Worm (Caenorhabditis elegans) whole organism, early embryonic: ENCODE results near the gene fbxa-47.

Experiments used
- B0310.2 ChIP-seq: sonication (generic microtip); optimal IDR thresholded peaks from 2 replicates; lab custom pipeline; 2016; ENCODE audit warnings: mild to moderate bottlenecking, missing genetic modification characterization, missing compliant biosample characterization
- aly-1 ChIP-seq: sonication (generic microtip); optimal IDR thresholded peaks from 2 replicates; lab custom pipeline; 2016; ENCODE audit warnings: missing genetic modification characterization, missing compliant biosample characterization
- ama-1 ChIP-seq: fragments of 150-350 bp; optimal IDR thresholded peaks from 2 replicates; lab custom pipeline; 2014
- hnd-1 ChIP-seq: sonication (generic microtip); optimal IDR thresholded peaks from 2 replicates; lab custom pipeline; 2016; ENCODE audit warnings: missing genetic modification characterization, missing compliant biosample characterization
- tbx-11 ChIP-seq: fragments of 200-800 bp; sonication (Bioruptor generic); IDR thresholded peaks from 2 replicates; pipeline ENCODE4 v1.3.6; 2022; ENCODE audit warnings: missing genetic modification characterization, missing compliant biosample characterization
- tbx-37 ChIP-seq: fragments of 200-800 bp; sonication (Bioruptor generic); conservative IDR thresholded peaks from 2 replicates; pipeline ENCODE4 v1.3.6; 2022; ENCODE audit warnings: missing genetic modification reagents, missing genetic modification characterization, missing compliant biosample characterization
- tra-4 ChIP-seq: sonication (generic microtip); optimal IDR thresholded peaks from 2 replicates; lab custom pipeline; 2017; ENCODE audit warnings: missing genetic modification characterization, missing compliant biosample characterization

ce11 chrIII:2280569-2280968 lies 48.3 kb upstream of the fbxa-47 start, which contains the start of gene Y54F10BM.22:
- TF ChIP-seq hnd-1 (tag; lab: Kevin White, UChicago) (no peak), tbx-11 (no peak), ama-1 (lab: Kevin White, UChicago) (no peak), tbx-37 (GFP tag; lab: Robert Waterston, UW) (no peak), tra-4 (tag; lab: Kevin White, UChicago) (no peak), aly-1 (no peak), B0310.2 (tag; lab: Kevin White, UChicago) (no peak)
